Worm (Caenorhabditis elegans) whole organism, L4 larva: ENCODE results near the gene ver-3.

Experiments used
- F26F4.8 ChIP-seq: fragments of 200-800 bp; sonication (Bioruptor generic); conservative IDR thresholded peaks from 2 replicates; pipeline ENCODE4 v1.3.6; 2022; ENCODE audit warnings: missing genetic modification characterization, missing compliant biosample characterization
- T20F7.1 ChIP-seq: fragments of 200-800 bp; sonication (Bioruptor generic); optimal IDR thresholded peaks from 2 replicates; lab custom pipeline; 2018; ENCODE audit warnings: mild to moderate bottlenecking, missing genetic modification characterization, missing compliant biosample characterization
- Y105C5A.15 ChIP-seq: fragments of 200-800 bp; sonication (Bioruptor generic); IDR thresholded peaks from 2 replicates; pipeline ENCODE4 v1.3.6; 2022; ENCODE audit warnings: missing genetic modification characterization, missing compliant biosample characterization
- Y48G9A.11 ChIP-seq: fragments of 200-800 bp; sonication (Bioruptor generic); IDR thresholded peaks from 2 replicates; pipeline ENCODE4 v1.3.6; 2022; ENCODE audit warnings: missing genetic modification reagents, missing genetic modification characterization, missing compliant biosample characterization
- Y5F2A.4 ChIP-seq: fragments of 200-800 bp; sonication (Bioruptor generic); optimal IDR thresholded peaks from 2 replicates; lab custom pipeline; 2018; ENCODE audit warnings: mild to moderate bottlenecking, missing genetic modification characterization, missing compliant biosample characterization
- aha-1 ChIP-seq: fragments of 150-350 bp; peaks from one replicate; lab custom pipeline; 2014; ENCODE audit warnings: missing biosample characterization, missing genetic modification characterization
- arid-1 ChIP-seq: fragments of 200-800 bp; sonication (Bioruptor generic); conservative IDR thresholded peaks from 2 replicates; pipeline ENCODE4 v1.3.6; 2022; ENCODE audit warnings: missing genetic modification reagents, missing genetic modification characterization, missing compliant biosample characterization
- ceh-20 ChIP-seq: fragments of 200-800 bp; sonication (Bioruptor generic); IDR thresholded peaks from 2 replicates; pipeline ENCODE4 v1.3.6; 2022; ENCODE audit warnings: missing genetic modification reagents, missing genetic modification characterization, missing compliant biosample characterization
- ceh-28 ChIP-seq: fragments of 150-350 bp; optimal IDR thresholded peaks from 2 replicates; lab custom pipeline; 2014; ENCODE audit warnings: missing biosample characterization, missing genetic modification reagents, missing genetic modification characterization
- ceh-44 ChIP-seq: fragments of 200-800 bp; sonication (Bioruptor generic); IDR thresholded peaks from 2 replicates; pipeline ENCODE4 v1.3.6; 2022; ENCODE audit warnings: missing genetic modification reagents, missing genetic modification characterization, missing compliant biosample characterization
- cey-2 ChIP-seq: sonication (generic microtip); optimal IDR thresholded peaks from 3 replicates; lab custom pipeline; 2017; ENCODE audit warnings: missing genetic modification characterization, mild to moderate bottlenecking, missing compliant biosample characterization, antibody characterized with exemption, borderline replicate concordance; ENCODE audit not compliant: insufficient read depth
- ctbp-1 ChIP-seq: fragments of 200-800 bp; sonication (Bioruptor generic); IDR thresholded peaks from 2 replicates; pipeline ENCODE4 v1.3.6; 2022; ENCODE audit warnings: missing genetic modification reagents, missing genetic modification characterization, missing compliant biosample characterization
- daf-16 ChIP-seq, 3 experiments: sonication (generic microtip); optimal IDR thresholded peaks; 2 replicates each; lab custom pipeline; 2016 to 2017; ENCODE audit warnings: missing genetic modification characterization in 3 of 3, missing genetic modification reagents in 3 of 3, mild to moderate bottlenecking in 2 of 3, missing compliant biosample characterization in 2 of 3, missing biosample characterization in 1 of 3, moderate library complexity in 1 of 3
- dmd-8 ChIP-seq: fragments of 200-800 bp; sonication (Bioruptor generic); IDR thresholded peaks from 2 replicates; pipeline ENCODE4 v1.3.6; 2022; ENCODE audit warnings: missing genetic modification characterization, missing compliant biosample characterization
- fkh-10 ChIP-seq: fragments of 150-350 bp; optimal IDR thresholded peaks from 2 replicates; lab custom pipeline; 2014; ENCODE audit warnings: missing biosample characterization, missing genetic modification reagents, missing genetic modification characterization
- hif-1 ChIP-seq, 2 experiments: sonication (generic microtip); optimal IDR thresholded peaks; 2 replicates each; lab custom pipeline; 2016 to 2017; ENCODE audit warnings: missing compliant biosample characterization in 2 of 2, missing genetic modification characterization in 2 of 2, missing genetic modification reagents in 2 of 2, missing genotype in 2 of 2, mild to moderate bottlenecking in 1 of 2
- hlh-11 ChIP-seq: fragments of 200-800 bp; sonication (Bioruptor generic); optimal IDR thresholded peaks from 2 replicates; lab custom pipeline; 2018; ENCODE audit warnings: mild to moderate bottlenecking, missing genetic modification characterization, missing compliant biosample characterization
- lin-15B ChIP-seq: fragments of 150-350 bp; sonication (generic microtip); optimal IDR thresholded peaks from 3 replicates; lab custom pipeline; 2014; ENCODE audit warnings: missing biosample characterization, missing genetic modification characterization
- lin-29 ChIP-seq: fragments of 200-800 bp; sonication (Bioruptor generic); IDR thresholded peaks from 2 replicates; pipeline ENCODE4 v1.3.6; 2022; ENCODE audit warnings: missing genetic modification reagents, missing genetic modification characterization, missing compliant biosample characterization
- lin-39 ChIP-seq: fragments of 150-350 bp; optimal IDR thresholded peaks from 2 replicates; lab custom pipeline; 2014; ENCODE audit warnings: missing biosample characterization, missing genetic modification reagents, missing genetic modification characterization
- lir-3 ChIP-seq: sonication (generic microtip); optimal IDR thresholded peaks from 2 replicates; lab custom pipeline; 2016; ENCODE audit warnings: mild to moderate bottlenecking, missing genetic modification characterization, missing compliant biosample characterization
- mep-1 ChIP-seq: fragments of 150-350 bp; sonication (generic microtip); optimal IDR thresholded peaks from 3 replicates; lab custom pipeline; 2014; ENCODE audit warnings: missing biosample characterization, missing genetic modification characterization
- mes-2 ChIP-seq: sonication (generic microtip); optimal IDR thresholded peaks from 2 replicates; lab custom pipeline; 2016; ENCODE audit warnings: missing genotype, mild to moderate bottlenecking, missing genetic modification characterization, missing compliant biosample characterization; ENCODE audit not compliant: poor library complexity, severe bottlenecking
- nhr-102 ChIP-seq: sonication (generic microtip); optimal IDR thresholded peaks from 2 replicates; lab custom pipeline; 2016; ENCODE audit warnings: mild to moderate bottlenecking, missing genetic modification characterization, moderate library complexity, missing compliant biosample characterization
- nhr-11 ChIP-seq: fragments of 150-350 bp; optimal IDR thresholded peaks from 2 replicates; lab custom pipeline; 2014; ENCODE audit warnings: missing biosample characterization, missing genetic modification characterization
- nhr-41 ChIP-seq: fragments of 200-800 bp; sonication (Bioruptor generic); IDR thresholded peaks from 2 replicates; pipeline ENCODE4 v1.3.6; 2022; ENCODE audit warnings: missing genetic modification reagents, missing genetic modification characterization, missing compliant biosample characterization
- nhr-77 ChIP-seq: fragments of 150-350 bp; optimal IDR thresholded peaks from 2 replicates; lab custom pipeline; 2014; ENCODE audit warnings: missing biosample characterization, missing genetic modification characterization
- pha-4 ChIP-seq, 2 experiments: fragments of 150-350 bp in 1 of 2; fragments of 200-800 bp in 1 of 2; sonication (Bioruptor generic) in 1 of 2; IDR thresholded peaks in 1 of 2; optimal IDR thresholded peaks in 1 of 2; 2 replicates each; pipeline versions ENCODE4 v1.3.6 to Lab custom; 2014 to 2022; ENCODE audit warnings: missing genetic modification characterization in 2 of 2, missing genetic modification reagents in 2 of 2, missing biosample characterization in 1 of 2, missing compliant biosample characterization in 1 of 2
- php-3 ChIP-seq: fragments of 200-800 bp; sonication (Bioruptor generic); IDR thresholded peaks from 2 replicates; pipeline ENCODE4 v1.3.6; 2022; ENCODE audit warnings: missing genetic modification reagents, missing genetic modification characterization, missing compliant biosample characterization
- rbr-2 ChIP-seq: sonication (generic microtip); optimal IDR thresholded peaks from 2 replicates; lab custom pipeline; 2016; ENCODE audit warnings: missing genotype, missing genetic modification characterization, missing compliant biosample characterization
- sdz-12 ChIP-seq: fragments of 200-800 bp; sonication (Bioruptor generic); optimal IDR thresholded peaks from 2 replicates; lab custom pipeline; 2018; ENCODE audit warnings: mild to moderate bottlenecking, missing genetic modification characterization, missing compliant biosample characterization
- set-16 ChIP-seq: fragments of 200-800 bp; sonication (Bioruptor generic); IDR thresholded peaks from 2 replicates; pipeline ENCODE4 v1.3.6; 2022; ENCODE audit warnings: missing genetic modification reagents, missing genetic modification characterization, missing compliant biosample characterization
- snpc-1.2 ChIP-seq: fragments of 200-800 bp; sonication (Bioruptor generic); IDR thresholded peaks from 2 replicates; pipeline ENCODE4 v1.3.6; 2022; ENCODE audit warnings: missing genetic modification reagents, missing genetic modification characterization, missing compliant biosample characterization
- snpc-4 ChIP-seq: fragments of 150-350 bp; optimal IDR thresholded peaks from 2 replicates; lab custom pipeline; 2014; ENCODE audit warnings: missing biosample characterization, missing genetic modification characterization
- tag-97 ChIP-seq: fragments of 200-800 bp; sonication (Bioruptor generic); IDR thresholded peaks from 2 replicates; pipeline ENCODE4 v1.3.6; 2022; ENCODE audit warnings: missing genetic modification characterization, missing compliant biosample characterization
- tra-1 ChIP-seq: fragments of 200-800 bp; sonication (Bioruptor generic); IDR thresholded peaks from 2 replicates; pipeline ENCODE4 v1.3.6; 2022; ENCODE audit warnings: missing genetic modification reagents, missing genetic modification characterization, missing compliant biosample characterization
- unc-39 ChIP-seq: sonication (generic microtip); optimal IDR thresholded peaks from 2 replicates; lab custom pipeline; 2017; ENCODE audit warnings: missing biosample characterization, missing genetic modification characterization
- unc-62 ChIP-seq, 3 experiments: fragments of 150-350 bp in 1 of 3; sonication (generic microtip); optimal IDR thresholded peaks in 2 of 3; peaks in 1 of 3; 1 replicate in 1 of 3; 2 replicates in 2 of 3; lab custom pipeline; 2014 to 2017; ENCODE audit warnings: missing biosample characterization in 3 of 3, missing genetic modification characterization in 3 of 3, missing genetic modification reagents in 3 of 3, missing genotype in 1 of 3
- vab-7 ChIP-seq: fragments of 200-800 bp; sonication (Bioruptor generic); IDR thresholded peaks from 2 replicates; pipeline ENCODE4 v1.3.6; 2022; ENCODE audit warnings: missing genetic modification reagents, missing genetic modification characterization, missing compliant biosample characterization
- zfp-2 ChIP-seq: sonication (generic microtip); optimal IDR thresholded peaks from 2 replicates; lab custom pipeline; 2016; ENCODE audit warnings: mild to moderate bottlenecking, missing genetic modification characterization, missing compliant biosample characterization
- zip-11 ChIP-seq: fragments of 200-800 bp; sonication (Bioruptor generic); IDR thresholded peaks from 2 replicates; pipeline ENCODE4 v1.3.6; 2022; ENCODE audit warnings: missing genetic modification characterization, missing compliant biosample characterization
- zip-2 ChIP-seq: fragments of 150-350 bp; optimal IDR thresholded peaks from 2 replicates; lab custom pipeline; 2014; ENCODE audit warnings: missing biosample characterization, missing genetic modification characterization
- ztf-11 ChIP-seq: fragments of 150-350 bp; optimal IDR thresholded peaks from 2 replicates; lab custom pipeline; 2014; ENCODE audit warnings: missing biosample characterization, missing genetic modification characterization

ver-3 gene

DNA sequence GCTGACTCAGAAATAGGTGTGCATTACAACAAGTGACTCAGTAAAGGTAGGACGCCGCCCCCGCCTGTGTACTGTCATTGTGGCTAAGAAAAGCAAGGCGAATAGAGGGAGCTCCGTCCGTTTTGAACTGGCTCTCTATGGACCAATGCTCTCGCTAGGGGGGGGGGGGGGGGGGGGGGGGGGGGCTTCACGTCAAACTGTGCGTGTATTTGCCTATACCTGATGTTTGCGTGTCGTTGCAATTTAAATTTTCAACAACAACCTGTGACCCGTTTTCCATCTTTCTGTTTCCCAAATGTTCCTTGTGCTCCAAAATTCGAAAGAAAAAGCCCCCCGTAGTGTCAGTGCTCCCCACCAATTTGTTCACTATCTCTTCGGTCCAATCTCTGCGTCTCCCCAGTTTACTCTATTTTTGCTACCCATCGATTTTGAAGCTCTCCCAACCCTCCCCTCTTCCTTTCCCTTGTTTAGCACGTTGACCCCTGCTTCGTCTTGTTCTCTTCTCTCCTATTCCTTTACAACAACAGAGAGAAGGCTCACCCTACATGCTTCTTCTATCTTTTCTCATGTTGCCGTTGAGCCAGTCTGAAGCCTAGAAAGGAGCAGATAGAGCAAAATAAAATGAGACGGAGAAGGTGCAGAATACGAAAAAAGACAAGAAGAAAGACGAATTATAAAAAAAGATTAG is 42.3 kb downstream of the ver-3 start (continued):
- TF ChIP-seq ceh-44 (GFP tag; lab: Robert Waterston, UW) (0 out of 2 replicates have a peak, but pooled peaks have one; percentile 14), Y5F2A.4 (GFP tag; lab: Kevin White, UChicago) (no peak), arid-1 (GFP tag; lab: Robert Waterston, UW) (no peak), tra-1 (GFP tag; lab: Robert Waterston, UW) (no peak), dmd-8 (GFP tag; lab: Robert Waterston, UW) (no peak), mep-1 (peak; percentile 50), lir-3 (tag; lab: Kevin White, UChicago) (no peak), lin-39 (tag; lab: Kevin White, UChicago) (no peak), lin-29 (GFP tag; lab: Robert Waterston, UW) (no peak), php-3 (no peak), aha-1 (tag; lab: Kevin White, UChicago) (peak; percentile 4), sdz-12 (GFP tag; lab: Kevin White, UChicago) (no peak), tag-97 (GFP tag; lab: Robert Waterston, UW) (no peak), hif-1 (tag; optimal IDR thresholded peaks at IDR 0.05; lab: Kevin White, UChicago) (peak in 1 of 2 experiments; percentile 42), zip-2 (tag; lab: Kevin White, UChicago) (no peak), set-16 (GFP tag; lab: Robert Waterston, UW) (peak; percentile 72), snpc-4 (no peak), Y105C5A.15 (GFP tag; lab: Robert Waterston, UW) (no peak), unc-62 (GFP tag; optimal IDR thresholded peaks at IDR 0.05 in 1 of 2; lab: Kevin White, UChicago) (peak in 1 of 2 experiments; percentile 93), unc-62 (tag; optimal IDR thresholded peaks at IDR 0.05; lab: Kevin White, UChicago) (no peak), rbr-2 (tag; lab: Kevin White, UChicago) (peak; percentile 25), vab-7 (GFP tag; lab: Robert Waterston, UW) (no peak), mes-2 (tag; lab: Kevin White, UChicago) (peak; percentile 38), zfp-2 (tag; lab: Kevin White, UChicago) (no peak), snpc-1.2 (GFP tag; lab: Robert Waterston, UW) (no peak), zip-11 (GFP tag; lab: Robert Waterston, UW) (no peak)

DNA sequence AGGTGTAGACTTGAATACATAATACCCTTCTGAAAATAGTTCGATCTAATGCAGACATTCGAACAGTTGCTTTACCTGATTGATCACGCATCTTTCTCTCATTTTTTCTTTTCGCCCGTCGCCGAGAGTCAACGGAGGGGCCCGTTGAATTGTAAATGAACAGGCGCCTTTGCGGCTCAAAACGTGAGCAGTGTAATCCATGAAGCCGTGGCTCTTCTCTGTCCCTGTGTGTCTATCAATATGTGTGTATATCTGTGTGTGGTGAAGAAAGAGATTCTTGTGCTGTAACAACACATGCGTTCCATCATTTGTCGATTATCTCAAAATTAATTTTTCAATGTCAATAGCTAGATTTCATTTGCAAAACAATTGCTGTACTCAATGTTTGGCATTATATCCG is 43.3 kb downstream of the ver-3 start:
- TF ChIP-seq nhr-102 (tag; lab: Kevin White, UChicago) (no peak), hlh-11 (peak; percentile 13), nhr-11 (peak; percentile 53), daf-16 (GFP tag; optimal IDR thresholded peaks at IDR 0.05; lab: Kevin White, UChicago) (peak in 1 of 2 experiments; percentile 67), daf-16 (tag; optimal IDR thresholded peaks at IDR 0.05; lab: Kevin White, UChicago) (no peak), Y48G9A.11 (GFP tag; lab: Robert Waterston, UW) (no peak), nhr-77 (tag; lab: Kevin White, UChicago) (no peak)

DNA sequence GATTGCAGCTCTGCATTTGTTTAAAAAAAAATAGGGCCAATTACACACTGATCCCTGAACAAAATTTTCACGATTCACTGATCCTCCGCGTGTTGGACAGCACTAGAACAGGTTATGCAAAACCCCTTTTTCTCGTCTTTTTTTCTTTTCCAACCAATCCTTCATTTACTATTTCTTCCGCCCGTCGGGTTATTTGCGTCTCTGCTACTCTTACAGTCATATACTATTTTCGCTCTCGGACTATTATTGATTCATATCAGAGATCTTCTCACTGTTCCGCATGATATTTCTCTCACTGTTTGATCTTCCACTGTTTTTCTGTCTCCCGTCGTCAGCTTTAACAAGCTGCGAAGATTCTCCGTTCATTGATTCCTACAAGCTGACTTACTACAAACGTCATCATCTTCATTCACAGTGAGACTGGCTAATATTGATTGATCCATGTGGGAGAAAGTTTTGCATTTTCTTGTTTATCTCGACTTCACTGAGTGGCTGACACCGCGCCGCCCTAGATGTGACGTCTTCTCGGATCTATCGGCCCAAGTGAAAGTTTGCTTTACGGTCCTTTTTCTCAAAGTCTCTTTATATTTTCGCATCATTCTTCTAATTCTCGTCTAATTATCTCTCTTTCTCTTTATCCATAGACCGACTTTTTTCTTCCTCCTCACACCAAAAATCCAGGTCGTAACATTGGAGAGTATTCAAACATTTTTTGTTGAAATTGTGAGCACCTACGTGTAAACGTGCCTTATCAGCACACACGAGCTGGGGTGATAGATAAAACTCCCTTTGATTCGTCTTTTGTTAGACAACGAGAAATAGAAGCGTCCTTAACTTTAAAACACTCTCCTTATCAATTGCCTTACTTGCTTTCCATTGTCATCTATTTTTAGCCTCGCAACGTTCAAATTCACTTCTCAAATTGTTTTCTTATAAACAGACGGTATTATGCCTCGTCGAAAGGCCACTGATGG is 44.1 kb downstream of the ver-3 start:
- TF ChIP-seq ztf-11 (no peak), unc-62 (GFP tag; optimal IDR thresholded peaks at IDR 0.05 in 1 of 2; lab: Kevin White, UChicago) (no peak), unc-62 (tag; optimal IDR thresholded peaks at IDR 0.05; lab: Kevin White, UChicago) (no peak), unc-39 (tag; lab: Kevin White, UChicago) (no peak), fkh-10 (GFP tag; lab: Kevin White, UChicago) (no peak), lin-15B (no peak), F26F4.8 (GFP tag; lab: Robert Waterston, UW) (no peak), T20F7.1 (no peak), sdz-12 (GFP tag; lab: Kevin White, UChicago) (no peak), ctbp-1 (GFP tag; lab: Robert Waterston, UW) (no peak), ceh-28 (tag; lab: Kevin White, UChicago) (peak; percentile 14), ceh-20 (GFP tag; lab: Robert Waterston, UW) (no peak), cey-2 (tag; lab: Kevin White, UChicago) (no peak), pha-4 (GFP tag; IDR thresholded peaks at IDR 0.05; lab: Robert Waterston, UW) (no peak), pha-4 (tag; optimal IDR thresholded peaks at IDR 0.05; lab: Kevin White, UChicago) (no peak), nhr-41 (GFP tag; lab: Robert Waterston, UW) (no peak)
